Worm (Caenorhabditis elegans) whole organism, L1 larva: Measurements from ENCODE around the gene sar-1.

Experiments
- C04F5.9 ChIP-seq: sonication (generic microtip); optimal IDR thresholded peaks from 2 replicates; lab custom pipeline; 2016; ENCODE audit warnings: missing genetic modification characterization, missing compliant biosample characterization
- ama-1 ChIP-seq: fragments of 150-350 bp; optimal IDR thresholded peaks from 2 replicates; lab custom pipeline; 2014
- hlh-4 ChIP-seq: sonication (generic microtip); optimal IDR thresholded peaks from 2 replicates; lab custom pipeline; 2016; ENCODE audit warnings: mild to moderate bottlenecking, missing genetic modification characterization, missing compliant biosample characterization
- lin-39 ChIP-seq: fragments of 150-350 bp; optimal IDR thresholded peaks from 2 replicates; lab custom pipeline; 2014; ENCODE audit warnings: missing biosample characterization, missing genetic modification reagents, missing genetic modification characterization
- mdl-1 ChIP-seq, 2 experiments: fragments of 150-350 bp; optimal IDR thresholded peaks; 2 replicates each; lab custom pipeline; 2014 to 2017; ENCODE audit warnings: missing biosample characterization in 2 of 2, missing genetic modification characterization in 2 of 2, inconsistent platforms in 1 of 2
- nhr-237 ChIP-seq: fragments of 150-350 bp; optimal IDR thresholded peaks from 2 replicates; lab custom pipeline; 2014; ENCODE audit warnings: missing biosample characterization, missing genetic modification characterization
- nhr-28 ChIP-seq: fragments of 150-350 bp; optimal IDR thresholded peaks from 2 replicates; lab custom pipeline; 2014; ENCODE audit warnings: missing biosample characterization, missing genetic modification characterization
- nhr-77 ChIP-seq: fragments of 150-350 bp; optimal IDR thresholded peaks from 2 replicates; lab custom pipeline; 2014; ENCODE audit warnings: missing biosample characterization, missing genetic modification characterization
- nhr-90 ChIP-seq: sonication (generic microtip); optimal IDR thresholded peaks from 2 replicates; lab custom pipeline; 2016; ENCODE audit warnings: mild to moderate bottlenecking, missing genetic modification characterization, missing compliant biosample characterization; ENCODE audit not compliant: poor library complexity
- rnt-1 ChIP-seq: sonication (generic microtip); optimal IDR thresholded peaks from 2 replicates; lab custom pipeline; 2016; ENCODE audit warnings: mild to moderate bottlenecking, missing genetic modification characterization, moderate library complexity, missing compliant biosample characterization
- tbx-2 ChIP-seq: sonication (generic microtip); optimal IDR thresholded peaks from 2 replicates; lab custom pipeline; 2016; ENCODE audit warnings: missing genetic modification characterization, missing compliant biosample characterization
- tlp-1 ChIP-seq: fragments of 150-350 bp; optimal IDR thresholded peaks from 2 replicates; lab custom pipeline; 2014; ENCODE audit warnings: missing biosample characterization, missing genetic modification characterization
- unc-62 ChIP-seq: fragments of 150-350 bp; optimal IDR thresholded peaks from 2 replicates; lab custom pipeline; 2014; ENCODE audit warnings: missing biosample characterization, missing genetic modification reagents, missing genetic modification characterization
- zag-1 ChIP-seq: fragments of 150-350 bp; optimal IDR thresholded peaks from 2 replicates; lab custom pipeline; 2014; ENCODE audit warnings: missing biosample characterization, missing genetic modification characterization

- TF ChIP-seq nhr-28 (tag; lab: Kevin White, UChicago) (no peak), C04F5.9 (tag; lab: Kevin White, UChicago) (no peak), hlh-4 (tag; lab: Kevin White, UChicago) (no peak), tbx-2 (tag; lab: Kevin White, UChicago) (no peak), nhr-237 (tag; lab: Kevin White, UChicago) (no peak), nhr-77 (tag; lab: Kevin White, UChicago) (no peak), mdl-1 (tag; optimal IDR thresholded peaks at IDR 0.05; lab: Kevin White, UChicago) (no peak), nhr-90 (tag; lab: Kevin White, UChicago) (no peak), unc-62 (GFP tag; lab: Kevin White, UChicago) (no peak), zag-1 (tag; lab: Kevin White, UChicago) (no peak), tlp-1 (tag; lab: Kevin White, UChicago) (no peak), ama-1 (lab: Kevin White, UChicago) (no peak), lin-39 (tag; lab: Kevin White, UChicago) (no peak), rnt-1 (tag; lab: Kevin White, UChicago) (no peak)
Measured at ce11 chrIV:4505078-4505477, 8.0 kb downstream of the sar-1 start.
